Worm (Caenorhabditis elegans) whole organism, L3 larva: ENCODE results near the gene sra-4.

Experiments
- ceh-82 ChIP-seq: fragments of 150-350 bp; optimal IDR thresholded peaks from 2 replicates; lab custom pipeline; 2014; ENCODE audit warnings: missing biosample characterization, missing genetic modification characterization
- lin-15B ChIP-seq: fragments of 150-350 bp; optimal IDR thresholded peaks from 2 replicates; lab custom pipeline; 2014; ENCODE audit warnings: missing biosample characterization, missing genetic modification characterization
- nhr-237 ChIP-seq: fragments of 150-350 bp; optimal IDR thresholded peaks from 2 replicates; lab custom pipeline; 2014; ENCODE audit warnings: missing biosample characterization, missing genetic modification characterization
- nhr-28 ChIP-seq: fragments of 150-350 bp; optimal IDR thresholded peaks from 2 replicates; lab custom pipeline; 2014; ENCODE audit warnings: missing biosample characterization, missing genetic modification characterization
- tbx-2 ChIP-seq: sonication (generic microtip); optimal IDR thresholded peaks from 2 replicates; lab custom pipeline; 2016; ENCODE audit warnings: mild to moderate bottlenecking, missing genetic modification characterization, missing compliant biosample characterization
- unc-39 ChIP-seq: sonication (generic microtip); optimal IDR thresholded peaks from 4 replicates; lab custom pipeline; 2017; ENCODE audit warnings: missing biosample characterization, missing genetic modification characterization

ce11 chrII:9589667-9590066 is 47.0 kb upstream of the sra-4 start, which contains the start of gene eral-1:
- TF ChIP-seq nhr-28 (tag; lab: Kevin White, UChicago) (no peak), ceh-82 (tag; lab: Kevin White, UChicago) (no peak), tbx-2 (tag; lab: Kevin White, UChicago) (no peak), lin-15B (tag; lab: Kevin White, UChicago) (no peak), nhr-237 (no peak), unc-39 (tag; lab: Kevin White, UChicago) (no peak)
